Fruit fly (Drosophila melanogaster) whole organism, larva: ENCODE measurements around the gene Ptp10D.
A peak's percentile ranks its signal among the peaks of the same experiment; 100 is the strongest.
"Not testable (repeated sequence)": the region's sequence is repeated elsewhere in the genome, so short reads cannot be mapped to it uniquely, and the experiment has no call there.

ENCODE experiments used
- noc ChIP-seq: fragments of 200-800 bp; sonication (Bioruptor generic); optimal IDR thresholded peaks from 3 replicates; lab custom pipeline; 2019; ENCODE audit warnings: missing biosample characterization, mild to moderate bottlenecking, missing genetic modification characterization, moderate library complexity

The Ptp10D gene

DNA sequence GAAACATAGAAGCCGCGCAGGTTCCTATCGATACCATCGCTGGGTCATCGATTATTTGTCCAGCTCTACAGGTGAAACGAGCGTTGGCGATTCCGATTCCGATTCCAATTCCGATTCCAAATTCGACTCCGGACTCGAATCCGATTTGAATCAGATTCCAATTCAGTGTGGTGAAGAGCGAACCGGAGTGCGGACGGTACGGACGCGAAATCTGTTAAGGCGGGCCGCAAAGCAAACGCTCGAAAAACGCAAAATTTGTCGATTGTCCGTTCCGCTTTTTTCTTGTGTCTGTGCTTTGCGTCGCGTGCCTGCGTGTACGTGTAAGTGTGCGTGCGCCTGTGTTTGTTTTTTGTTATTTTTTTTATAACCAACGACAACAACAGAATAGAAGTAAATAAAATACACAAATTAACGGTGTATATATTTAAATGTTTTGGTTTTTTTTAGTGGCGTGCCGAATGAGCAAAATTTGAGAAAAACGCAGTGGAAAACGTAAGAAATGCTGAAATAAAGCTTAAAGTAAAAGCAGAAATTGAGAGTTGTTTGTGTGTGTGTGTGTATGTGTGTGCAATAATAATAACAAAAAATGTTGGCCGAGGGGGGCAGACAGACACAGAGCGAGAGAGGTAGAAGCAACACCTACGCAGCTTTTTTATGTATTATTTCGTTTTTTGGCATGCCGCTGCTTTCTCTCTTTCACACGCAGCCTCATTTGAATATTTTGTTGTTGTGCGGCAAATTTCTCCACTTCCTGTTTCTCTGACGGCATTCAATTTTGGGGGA is at the start of gene Ptp10D:
TSS of gene Ptp10D (plus strand) at position 150 of the 783 bp plus-strand sequence.
- TF ChIP-seq noc (tag; lab: Kevin White, UChicago) = no peak

DNA sequence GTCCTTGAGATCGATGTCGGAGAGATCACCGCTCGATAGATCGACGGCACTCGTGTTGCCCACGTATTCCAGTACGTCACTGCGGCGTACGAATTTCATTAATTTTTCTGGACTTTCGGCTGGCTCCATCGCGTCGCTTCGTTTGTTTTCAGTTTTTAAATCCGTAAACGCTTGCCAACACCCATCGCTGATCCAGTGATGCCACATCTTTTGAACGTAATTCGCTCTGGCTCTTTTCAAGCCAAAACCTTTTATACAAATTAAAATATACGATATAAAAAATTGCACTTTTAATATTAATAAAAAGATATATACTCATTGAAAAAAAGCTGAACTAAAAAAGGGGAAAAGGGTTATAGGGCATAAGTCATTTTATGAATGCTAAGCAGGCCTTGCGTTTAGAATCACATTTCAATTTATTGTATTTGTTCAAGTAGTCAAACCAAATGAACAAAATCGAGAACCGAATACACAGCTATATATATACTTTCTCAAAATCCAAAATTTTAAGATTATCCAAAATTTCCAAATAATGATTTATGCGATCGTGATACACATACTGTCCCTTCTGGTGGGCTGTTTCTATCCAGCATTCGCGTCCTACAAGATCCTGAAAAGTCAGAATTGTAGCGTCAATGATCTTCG is 49.4 kb upstream of the Ptp10D start, which contains the start of the genes Kmn1 and Reepl1:
TSS of gene Kmn1 (minus strand) at position 173 of the 645 bp plus-strand sequence.
TSS of gene Reepl1 (plus strand) at position 438 of the 645 bp plus-strand sequence.
- TF ChIP-seq noc (tag; lab: Kevin White, UChicago) = no peak

DNA sequence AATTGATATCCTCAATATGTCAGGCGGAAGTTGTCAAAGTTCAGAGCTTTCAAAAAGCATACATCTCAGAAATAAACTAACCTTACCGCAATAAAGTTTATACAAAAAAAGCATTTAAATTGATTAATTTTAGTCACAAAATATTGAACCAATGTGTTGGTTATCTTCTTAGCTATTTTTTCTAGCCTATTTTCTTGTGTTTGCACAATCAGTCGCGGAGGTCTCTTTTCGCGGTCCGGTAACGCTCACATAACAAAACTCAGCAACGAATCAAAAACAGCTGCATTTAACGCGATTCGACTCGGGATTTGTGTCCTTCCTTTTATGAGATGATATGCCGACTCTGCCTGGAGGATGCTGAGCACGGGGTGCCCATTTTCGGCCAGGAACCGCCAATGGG is 48.3 kb upstream of the Ptp10D start, which contains the start of gene CG11696:
TSS of gene CG11696 (plus strand) at position 203 of the 400 bp plus-strand sequence.
- TF ChIP-seq noc (tag; lab: Kevin White, UChicago) = no peak

DNA sequence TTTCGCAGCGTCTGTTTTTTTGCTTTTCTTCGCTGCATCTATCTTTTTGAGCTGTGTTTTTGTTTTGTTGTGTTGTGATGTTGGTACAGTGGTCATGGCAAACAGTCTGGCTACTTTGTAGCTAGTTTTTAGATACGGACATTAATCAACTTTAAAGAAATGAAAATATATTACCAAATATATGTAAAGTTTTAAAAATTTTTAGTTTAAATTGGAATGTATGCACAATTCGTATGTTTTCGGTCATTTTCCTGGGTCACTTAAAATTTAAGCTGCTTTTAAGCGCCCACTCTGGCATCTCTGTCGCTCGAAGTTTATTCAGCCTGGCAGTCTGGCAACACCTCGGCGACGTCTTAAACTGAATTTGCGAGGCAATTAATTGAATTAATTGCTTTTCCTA is 45.3 kb upstream of the Ptp10D start, which contains the start of gene CG11695:
TSS of gene CG11695 (plus strand) at position 344 of the 400 bp plus-strand sequence.
- TF ChIP-seq noc (tag; lab: Kevin White, UChicago) = peak; percentile 54

DNA sequence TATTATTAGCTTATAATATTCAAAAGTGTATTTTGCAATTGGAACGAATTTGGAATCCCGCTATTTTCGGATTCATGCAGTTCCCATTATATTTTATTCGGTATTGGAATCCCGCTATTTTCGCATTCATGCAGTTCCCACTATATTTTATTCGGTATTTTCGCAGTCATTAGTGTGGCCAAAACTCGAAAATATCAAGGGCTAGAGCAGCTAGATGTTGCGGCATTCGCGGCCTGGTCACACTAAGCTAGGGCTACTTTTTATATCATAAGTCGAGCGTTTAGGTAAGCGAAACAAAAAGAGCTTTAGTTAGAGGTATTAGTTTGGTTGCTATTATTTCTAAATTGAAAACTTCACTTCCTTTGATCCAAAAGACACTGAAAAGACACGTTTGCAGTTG is 43.0 kb upstream of the Ptp10D start:
- TF ChIP-seq noc (tag; lab: Kevin White, UChicago) = no peak

DNA sequence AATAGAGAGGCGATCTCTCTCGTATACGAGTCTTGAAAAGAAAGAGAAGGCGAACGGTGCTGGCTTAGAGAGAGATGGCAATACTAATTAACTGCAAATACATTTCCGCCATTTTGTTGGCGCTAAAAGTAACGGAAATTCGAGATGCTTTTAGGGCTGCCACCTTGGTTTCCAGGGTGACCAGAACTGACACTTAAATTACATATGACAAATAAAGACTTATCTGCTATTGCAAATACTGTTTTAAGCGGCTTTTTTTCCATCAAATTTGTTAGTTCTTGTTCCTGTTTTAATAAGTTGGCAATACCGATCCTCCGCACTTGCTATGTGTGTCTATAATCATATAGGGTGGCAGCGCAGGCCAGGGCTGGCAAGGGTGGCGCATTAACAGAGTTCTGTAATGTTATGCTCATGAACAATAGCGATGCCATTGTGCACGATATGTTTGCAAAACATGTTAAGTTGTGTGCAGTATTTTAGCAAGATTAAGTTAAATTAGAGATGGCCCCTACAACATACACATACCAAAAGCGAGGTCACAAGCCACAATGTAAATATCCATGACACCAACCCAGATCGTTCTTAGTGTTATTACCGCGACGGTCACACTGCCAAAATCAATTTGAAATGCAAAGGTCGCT is 41.5 kb upstream of the Ptp10D start, which contains the start of gene nod:
TSS of gene nod (plus strand) at position 573 of the 641 bp plus-strand sequence.
- peak; percentile 47 for TF ChIP-seq noc (tag; lab: Kevin White, UChicago)

DNA sequence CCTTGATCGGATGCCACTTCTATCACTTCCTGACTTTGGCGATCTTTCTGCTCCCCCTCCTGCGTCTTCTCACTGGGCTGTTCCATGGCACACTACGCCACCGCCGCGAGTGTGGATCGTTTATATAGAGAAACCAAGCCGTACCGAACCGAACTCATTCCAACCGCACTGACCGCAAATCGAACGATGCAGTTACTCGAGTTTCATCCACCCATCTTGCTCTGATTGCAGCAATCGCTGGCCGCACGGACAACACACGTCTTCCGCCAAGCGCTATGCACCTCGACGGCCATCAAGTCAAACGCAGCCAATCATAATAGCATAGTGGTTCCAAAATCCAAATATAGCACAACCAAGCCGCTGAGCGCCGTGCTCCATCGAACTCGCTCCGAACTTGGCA is 37.7 kb upstream of the Ptp10D start, which contains the start of gene pkm:
TSS of gene pkm (minus strand) at position 101 of the 400 bp plus-strand sequence.
- no peak for TF ChIP-seq noc (tag; lab: Kevin White, UChicago)

DNA sequence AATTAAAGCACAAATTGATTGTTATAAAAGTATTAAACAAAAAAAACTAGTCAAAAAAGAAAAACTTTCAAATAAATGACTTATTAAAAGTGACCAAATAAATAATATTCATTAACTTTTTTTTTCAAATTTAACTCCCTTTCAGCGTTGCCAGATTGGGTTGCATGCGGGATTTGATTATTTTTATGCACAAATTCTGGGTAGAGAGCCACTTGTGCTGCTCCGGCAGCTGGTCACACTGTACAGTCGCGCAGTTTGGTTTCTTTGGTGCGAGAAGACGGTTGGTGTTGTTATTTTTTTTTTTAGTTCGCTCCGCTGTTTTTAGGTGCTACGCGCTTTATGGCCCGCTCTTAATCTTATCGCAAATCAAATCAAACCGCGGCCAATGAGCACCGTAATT is 22.2 kb upstream of the Ptp10D start, which contains the start of gene rho-4:
TSS of gene rho-4 (plus strand) at position 250 of the 400 bp plus-strand sequence.
- TF ChIP-seq noc (tag; lab: Kevin White, UChicago) = not testable (repeated sequence)

DNA sequence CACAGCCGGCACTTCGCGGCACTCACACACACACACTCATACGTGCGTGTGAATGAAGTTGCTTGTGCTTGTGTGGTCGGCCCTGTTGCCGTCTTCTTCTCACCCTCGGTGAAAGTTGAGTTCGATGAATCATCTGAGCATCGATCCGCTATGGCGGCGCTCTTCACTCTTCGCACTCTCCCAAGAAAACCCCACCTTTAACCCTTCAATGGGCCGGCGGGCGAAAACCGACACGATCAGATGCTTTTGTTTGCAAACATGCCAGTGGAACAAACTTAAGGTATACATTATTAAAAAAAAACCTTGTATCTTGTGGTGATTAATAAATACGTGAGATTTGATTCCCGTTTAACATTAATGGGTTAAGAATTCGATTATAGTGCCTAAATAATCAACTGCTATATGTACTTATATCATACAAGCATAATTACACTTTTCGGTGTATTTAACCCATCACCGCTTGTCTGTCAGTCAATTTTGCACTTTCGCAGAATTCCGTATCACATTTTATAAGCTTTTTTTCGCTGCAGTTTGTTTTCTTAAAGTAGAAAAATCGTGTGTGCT is 20.9 kb upstream of the Ptp10D start:
- no peak for TF ChIP-seq noc (tag; lab: Kevin White, UChicago)

DNA sequence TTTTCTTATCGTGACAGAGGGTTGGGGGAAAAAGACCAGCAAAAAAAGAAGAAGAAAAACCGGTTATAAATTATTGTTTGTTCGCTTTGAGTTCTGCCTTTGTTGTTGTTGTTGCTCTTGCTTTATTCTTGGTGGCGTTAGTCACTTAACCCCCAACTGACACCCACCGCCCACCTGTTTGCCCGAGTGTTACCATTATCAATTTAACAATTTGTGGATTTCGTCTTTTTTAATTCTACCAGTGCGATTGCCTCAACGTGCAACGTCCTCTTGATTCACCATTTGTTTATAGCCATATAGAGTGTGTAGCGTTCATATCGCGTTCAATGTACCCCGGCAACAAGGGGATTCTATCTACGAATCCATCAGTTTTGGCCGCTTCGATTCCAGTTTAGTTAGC is 20.4 kb upstream of the Ptp10D start:
- no peak for TF ChIP-seq noc (tag; lab: Kevin White, UChicago)

DNA sequence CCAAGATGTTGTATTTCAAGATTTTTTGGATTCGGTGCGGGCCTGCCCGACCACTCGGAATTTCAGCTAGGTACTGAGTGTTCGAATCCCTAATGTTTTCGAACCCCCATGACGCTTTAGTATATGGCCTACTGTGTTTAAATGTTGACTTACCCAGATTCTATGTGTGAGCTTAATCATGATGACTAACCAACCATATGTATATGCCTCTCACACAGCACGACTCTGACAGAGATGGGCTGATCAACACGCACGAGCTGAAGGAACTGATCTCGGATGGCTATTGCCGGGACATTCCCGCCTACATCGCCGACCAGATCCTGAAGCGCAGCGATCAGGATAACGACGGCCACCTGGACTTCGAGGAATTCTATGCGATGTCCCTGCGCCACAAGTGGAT is 17.7 kb upstream of the Ptp10D start, which contains the start of gene CG2533:
TSS of gene CG2533 (minus strand) at position 101 of the 400 bp plus-strand sequence.
- no peak for TF ChIP-seq noc (tag; lab: Kevin White, UChicago)

DNA sequence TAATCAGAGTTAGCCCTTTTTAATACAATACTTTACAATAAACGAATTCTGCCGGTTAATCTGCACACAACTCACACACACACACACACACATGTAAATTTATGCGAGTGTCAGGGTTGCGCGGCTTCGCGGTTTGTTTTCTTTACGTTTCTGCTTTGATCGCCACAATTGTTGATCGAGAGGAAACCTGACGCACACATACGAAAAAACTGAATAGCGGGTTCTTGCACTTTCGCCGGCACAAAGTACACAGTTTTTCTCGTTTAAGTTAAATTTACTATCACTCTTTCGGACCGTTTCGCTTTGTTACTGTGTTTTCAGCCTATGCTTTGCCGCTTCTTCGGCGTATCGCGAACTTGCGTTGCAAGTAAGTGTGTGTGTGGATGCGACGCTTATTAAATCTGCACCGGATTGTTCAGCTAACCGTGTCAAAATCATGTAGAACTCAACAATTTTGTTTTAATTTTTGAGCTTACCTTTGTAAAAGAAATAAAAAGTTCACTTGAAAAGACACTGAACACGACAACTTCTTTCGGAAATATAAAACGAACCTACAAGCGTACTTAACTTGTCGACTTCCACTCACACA is 10.7 kb upstream of the Ptp10D start:
- no peak for TF ChIP-seq noc (tag; lab: Kevin White, UChicago)

DNA sequence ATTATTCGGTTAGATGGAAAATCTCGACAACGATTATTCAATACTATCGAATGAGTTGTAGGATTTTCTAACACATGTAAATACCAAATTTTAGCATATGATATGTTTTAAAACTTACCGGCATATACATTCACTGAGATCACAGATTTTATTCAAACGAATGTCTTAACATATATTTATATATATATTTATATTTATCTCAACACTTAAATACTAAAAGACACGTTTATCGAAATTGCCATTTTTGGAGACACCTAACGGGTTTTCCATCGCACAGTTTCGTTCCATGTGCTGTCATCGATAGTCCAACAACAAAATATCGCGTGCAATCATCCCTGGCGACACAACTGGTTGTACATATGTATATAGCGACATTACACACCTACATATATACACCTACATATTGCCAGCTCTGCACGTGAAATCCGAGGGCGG is 10.2 kb upstream of the Ptp10D start, which contains the start of the genes CG2247 and CG1703:
TSS of gene CG2247 (minus strand) at position 8 of the 435 bp plus-strand sequence.
TSS of gene CG1703 (plus strand) at position 283 of the 435 bp plus-strand sequence.
- TF ChIP-seq noc (tag; lab: Kevin White, UChicago) = peak; percentile 12

DNA sequence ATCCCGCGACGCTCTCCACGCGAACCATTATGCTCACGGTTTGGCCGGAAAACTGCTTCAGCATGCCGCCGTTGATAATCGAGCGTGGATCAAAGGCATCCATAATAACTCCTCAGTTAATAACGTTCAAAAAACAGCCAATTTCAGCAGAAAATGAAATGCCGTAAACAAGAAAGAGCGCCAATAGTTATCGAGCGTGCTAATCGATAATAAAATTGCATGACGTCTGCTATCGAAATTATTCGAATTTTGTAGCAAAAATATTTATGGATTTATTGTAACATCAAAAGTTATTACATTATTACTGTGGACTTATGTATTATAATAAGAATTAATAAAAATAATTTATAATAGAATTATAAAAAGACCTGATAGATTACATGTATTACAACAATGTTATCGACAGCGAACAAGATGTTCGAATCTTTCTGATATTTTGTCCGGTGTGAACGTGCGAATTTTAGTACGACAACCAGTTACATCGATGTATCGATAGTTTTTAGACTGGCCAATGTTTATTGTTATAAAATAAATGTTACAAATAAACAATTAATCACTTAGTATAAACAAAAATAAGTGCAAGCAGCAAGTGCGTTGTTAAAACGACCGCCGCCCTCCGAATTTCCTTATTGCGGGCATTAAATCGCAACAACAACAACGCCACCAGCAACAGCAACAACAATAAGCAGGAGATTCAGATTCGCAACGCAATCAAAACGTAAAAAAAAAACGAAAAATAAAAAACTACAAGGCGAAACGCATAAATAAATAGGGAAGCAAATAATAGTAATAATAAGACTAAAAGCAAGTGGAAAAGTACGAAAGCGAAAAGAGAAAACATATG is 5.9 kb upstream of the Ptp10D start, which contains the start of the genes RPA3 and Met:
TSS of gene RPA3 (minus strand) at position 189 of the 844 bp plus-strand sequence.
TSS of gene Met (plus strand) at position 473 of the 844 bp plus-strand sequence.
- no peak for TF ChIP-seq noc (tag; lab: Kevin White, UChicago)
